Worm (Caenorhabditis elegans): ENCODE measurements around the gene ztf-14.
"Not testable (repeated sequence)": the region's sequence is repeated elsewhere in the genome, so short reads cannot be mapped to it uniquely, and the experiment has no call there.

Gene ztf-14

ce11 chrX:14517842-14518241 lies 22.0 kb downstream of the ztf-14 start:
- TF ChIP-seq ztf-28 (GFP tag; IDR thresholded peaks at IDR 0.05) (no peak), efl-1 (GFP tag; optimal IDR thresholded peaks at IDR 0.05) (no peak), lin-35 (GFP tag; optimal IDR thresholded peaks at IDR 0.05) (no peak), nfya-1 (tag; optimal IDR thresholded peaks at IDR 0.05; ENCODE audit: borderline replicate concordance, insufficient read depth) (no peak), hmg-1.2 (GFP tag; IDR thresholded peaks at IDR 0.05) (no peak), zfh-2 (GFP tag; conservative IDR thresholded peaks at IDR 0.05) (peak; percentile 60; the same call in 1 of the 2 replicates), bed-1 (GFP tag; IDR thresholded peaks at IDR 0.05) (no peak), lin-26 (GFP tag; IDR thresholded peaks at IDR 0.05) (no peak), F52B5.7 (tag; optimal IDR thresholded peaks at IDR 0.05) (no peak), Y79H2A.3 (GFP tag; conservative IDR thresholded peaks at IDR 0.05) (no peak), ztf-22 (GFP tag; optimal IDR thresholded peaks at IDR 0.05) (no peak), snpc-4 (GFP tag; optimal IDR thresholded peaks at IDR 0.05) (no peak), snpc-4 (tag; optimal IDR thresholded peaks at IDR 0.05) (peak in 2 of 4 experiments; percentile 41 to 66), lsl-1 (GFP tag; optimal IDR thresholded peaks at IDR 0.05) (no peak), lin-54 (GFP tag; optimal IDR thresholded peaks at IDR 0.05) (no peak), F57A8.1 (GFP tag; optimal IDR thresholded peaks at IDR 0.05) (no peak), nfya-2 (GFP tag; IDR thresholded peaks at IDR 0.05) (no peak)

- no peak for TF ChIP-seq ztf-22 (GFP tag; optimal IDR thresholded peaks at IDR 0.05)
- TF ChIP-seq madf-10 (tag; optimal IDR thresholded peaks at IDR 0.05) = no peak
- no peak for TF ChIP-seq sea-2 (GFP tag; IDR thresholded peaks at IDR 0.05)
- TF ChIP-seq lsl-1 (GFP tag; optimal IDR thresholded peaks at IDR 0.05) = no peak
- no peak for TF ChIP-seq akir-1 (GFP tag; optimal IDR thresholded peaks at IDR 0.05)
- no peak for TF ChIP-seq attf-6 (GFP tag; IDR thresholded peaks at IDR 0.05)
- TF ChIP-seq T26A5.8 (tag; optimal IDR thresholded peaks at IDR 0.05) = no peak
These were observed 24.6 kb downstream of the ztf-14 start, which contains the start of gene D1025.1 for ce11 chrX:14520463-14520862. TSS of gene D1025.1 (plus strand) at chrX:14520763.

- no peak for TF ChIP-seq F22D6.2 (tag; optimal IDR thresholded peaks at IDR 0.05)
- no peak for TF ChIP-seq dpff-1 (tag; optimal IDR thresholded peaks at IDR 0.05)
- TF ChIP-seq lin-54 (GFP tag; optimal IDR thresholded peaks at IDR 0.05) = no peak
- TF ChIP-seq let-526 (GFP tag; IDR thresholded peaks at IDR 0.05) = no peak
- no peak for TF ChIP-seq snpc-4 (GFP tag; optimal IDR thresholded peaks at IDR 0.05)
- no peak for TF ChIP-seq snpc-4 (tag; optimal IDR thresholded peaks at IDR 0.05)
- no peak for TF ChIP-seq Y53F4B.3 (GFP tag; IDR thresholded peaks at IDR 0.05)
- no peak for TF ChIP-seq unc-130 (GFP tag; optimal IDR thresholded peaks at IDR 0.05)
- no peak for TF ChIP-seq F57C9.4 (tag; optimal IDR thresholded peaks at IDR 0.05)
- TF ChIP-seq snpc-1.3 (tag; optimal IDR thresholded peaks at IDR 0.05; ENCODE audit: insufficient read depth) = no peak
- no peak for TF ChIP-seq ccch-3 (GFP tag; optimal IDR thresholded peaks at IDR 0.05)
- TF ChIP-seq bed-1 (GFP tag; IDR thresholded peaks at IDR 0.05) = no peak
- TF ChIP-seq sdz-38 (tag; optimal IDR thresholded peaks at IDR 0.05) = no peak
These were observed 27.4 kb downstream of the ztf-14 start, which contains the start of gene nspc-16 for ce11 chrX:14523275-14523674. TSS of gene nspc-16 (plus strand) at chrX:14523575.

- not testable (repeated sequence) for TF ChIP-seq athp-1 (tag; optimal IDR thresholded peaks at IDR 0.05); mes-4 (tag; optimal IDR thresholded peaks at IDR 0.05); tbx-9 (tag; optimal IDR thresholded peaks at IDR 0.05; ENCODE audit: borderline replicate concordance)
These were observed 29.1 kb downstream of the ztf-14 start, which contains the start of gene nspc-17 for ce11 chrX:14525081-14525324. TSS of gene nspc-17 (minus strand) at chrX:14525181.
